Worm (Caenorhabditis elegans) whole organism, L3 larva: ENCODE results near the gene rhy-1.
A peak's percentile ranks its signal among the peaks of the same experiment; 100 is the strongest.

Experiments used
- ZK546.5 ChIP-seq: sonication (generic microtip); optimal IDR thresholded peaks from 2 replicates; lab custom pipeline; 2017; ENCODE audit warnings: missing biosample characterization, missing genetic modification characterization
- aly-2 ChIP-seq: fragments of 150-350 bp; optimal IDR thresholded peaks from 2 replicates; lab custom pipeline; 2014; ENCODE audit warnings: missing biosample characterization, missing genetic modification characterization
- ama-1 ChIP-seq: fragments of 150-350 bp; optimal IDR thresholded peaks from 2 replicates; lab custom pipeline; 2018
- ceh-16 ChIP-seq: sonication (generic microtip); optimal IDR thresholded peaks from 2 replicates; lab custom pipeline; 2017; ENCODE audit warnings: missing biosample characterization, missing genetic modification characterization
- ceh-28 ChIP-seq: fragments of 150-350 bp; optimal IDR thresholded peaks from 2 replicates; lab custom pipeline; 2014; ENCODE audit warnings: missing biosample characterization, missing genetic modification reagents, missing genetic modification characterization
- ceh-9 ChIP-seq: sonication (generic microtip); optimal IDR thresholded peaks from 2 replicates; lab custom pipeline; 2018; ENCODE audit warnings: missing biosample characterization, missing genetic modification characterization
- daf-12 ChIP-seq: fragments of 150-350 bp; optimal IDR thresholded peaks from 2 replicates; lab custom pipeline; 2014; ENCODE audit warnings: missing biosample characterization, missing genetic modification reagents, missing genetic modification characterization
- elt-1 ChIP-seq: fragments of 150-350 bp; optimal IDR thresholded peaks from 2 replicates; lab custom pipeline; 2014; ENCODE audit warnings: missing biosample characterization, missing genetic modification characterization
- elt-2 ChIP-seq: sonication (generic microtip); optimal IDR thresholded peaks from 2 replicates; lab custom pipeline; 2016; ENCODE audit warnings: missing genetic modification reagents, mild to moderate bottlenecking, missing genetic modification characterization, missing compliant biosample characterization
- eor-1 ChIP-seq, 2 experiments: fragments of 150-350 bp; optimal IDR thresholded peaks; 2 replicates each; lab custom pipeline; 2014 to 2018; ENCODE audit warnings: missing biosample characterization in 2 of 2, missing genetic modification characterization in 2 of 2
- fkh-2 ChIP-seq: fragments of 150-350 bp; optimal IDR thresholded peaks from 2 replicates; lab custom pipeline; 2014; ENCODE audit warnings: missing biosample characterization, missing genetic modification reagents, missing genetic modification characterization
- fos-1 ChIP-seq: fragments of 150-350 bp; optimal IDR thresholded peaks from 2 replicates; lab custom pipeline; 2014; ENCODE audit warnings: missing biosample characterization, missing genetic modification characterization
- lin-15B ChIP-seq: fragments of 150-350 bp; optimal IDR thresholded peaks from 2 replicates; lab custom pipeline; 2014; ENCODE audit warnings: missing biosample characterization, missing genetic modification characterization
- lin-39 ChIP-seq: fragments of 150-350 bp; optimal IDR thresholded peaks from 2 replicates; lab custom pipeline; 2018; ENCODE audit warnings: missing biosample characterization, missing genetic modification reagents, missing genetic modification characterization
- lsy-12 ChIP-seq: sonication (generic microtip); optimal IDR thresholded peaks from 2 replicates; lab custom pipeline; 2016; ENCODE audit warnings: mild to moderate bottlenecking, missing genetic modification characterization, missing compliant biosample characterization
- mdl-1 ChIP-seq: fragments of 150-350 bp; optimal IDR thresholded peaks from 2 replicates; lab custom pipeline; 2014; ENCODE audit warnings: missing biosample characterization, missing genetic modification characterization
- mml-1 ChIP-seq: fragments of 150-350 bp; sonication (generic microtip); optimal IDR thresholded peaks from 3 replicates; lab custom pipeline; 2014; ENCODE audit warnings: missing biosample characterization, missing genetic modification characterization
- nfya-1 ChIP-seq: sonication (generic microtip); optimal IDR thresholded peaks from 2 replicates; lab custom pipeline; 2017; ENCODE audit warnings: missing genetic modification characterization, mild to moderate bottlenecking, missing compliant biosample characterization, antibody characterized with exemption, moderate library complexity; ENCODE audit not compliant: insufficient read depth
- nhr-12 ChIP-seq: fragments of 150-350 bp; optimal IDR thresholded peaks from 2 replicates; lab custom pipeline; 2014; ENCODE audit warnings: missing biosample characterization, missing genetic modification characterization
- nhr-23 ChIP-seq: fragments of 150-350 bp; optimal IDR thresholded peaks from 2 replicates; lab custom pipeline; 2014; ENCODE audit warnings: missing biosample characterization, missing genetic modification reagents, missing genetic modification characterization
- nhr-25 ChIP-seq: sonication (generic microtip); optimal IDR thresholded peaks from 2 replicates; lab custom pipeline; 2017; ENCODE audit warnings: missing biosample characterization, missing genetic modification characterization
- nhr-28 ChIP-seq: fragments of 150-350 bp; optimal IDR thresholded peaks from 2 replicates; lab custom pipeline; 2014; ENCODE audit warnings: missing biosample characterization, missing genetic modification characterization
- nhr-43 ChIP-seq: sonication (generic microtip); optimal IDR thresholded peaks from 2 replicates; lab custom pipeline; 2016; ENCODE audit warnings: mild to moderate bottlenecking, missing genetic modification characterization, missing compliant biosample characterization; ENCODE audit not compliant: poor library complexity, severe bottlenecking
- nhr-67 ChIP-seq: fragments of 150-350 bp; optimal IDR thresholded peaks from 2 replicates; lab custom pipeline; 2014; ENCODE audit warnings: missing biosample characterization, missing genetic modification characterization
- nhr-76 ChIP-seq: fragments of 150-350 bp; sonication (generic microtip); optimal IDR thresholded peaks from 5 replicates; lab custom pipeline; 2014; ENCODE audit warnings: missing biosample characterization, missing genetic modification characterization
- nhr-77 ChIP-seq: fragments of 150-350 bp; optimal IDR thresholded peaks from 2 replicates; lab custom pipeline; 2014; ENCODE audit warnings: missing biosample characterization, missing genetic modification characterization
- pha-4 ChIP-seq: fragments of 150-350 bp; optimal IDR thresholded peaks from 2 replicates; lab custom pipeline; 2014; ENCODE audit warnings: missing biosample characterization, missing genetic modification reagents, missing genetic modification characterization
- pqm-1 ChIP-seq: fragments of 150-350 bp; optimal IDR thresholded peaks from 2 replicates; lab custom pipeline; 2017; ENCODE audit warnings: missing biosample characterization, missing genetic modification characterization, inconsistent platforms
- sea-2 ChIP-seq: fragments of 150-350 bp; sonication (generic microtip); optimal IDR thresholded peaks from 4 replicates; lab custom pipeline; 2014; ENCODE audit warnings: missing biosample characterization, missing genetic modification reagents, missing genetic modification characterization
- unc-39 ChIP-seq: sonication (generic microtip); optimal IDR thresholded peaks from 4 replicates; lab custom pipeline; 2017; ENCODE audit warnings: missing biosample characterization, missing genetic modification characterization
- unc-62 ChIP-seq: fragments of 150-350 bp; sonication (generic microtip); optimal IDR thresholded peaks from 4 replicates; lab custom pipeline; 2014; ENCODE audit warnings: missing biosample characterization, missing genetic modification reagents, missing genetic modification characterization
- ztf-11 ChIP-seq: fragments of 150-350 bp; optimal IDR thresholded peaks from 2 replicates; lab custom pipeline; 2014; ENCODE audit warnings: missing biosample characterization, missing genetic modification characterization

rhy-1 gene

ce11 chrII:9132338-9132737 lies 28.8 kb upstream of the rhy-1 start:
- TF ChIP-seq lsy-12 (tag; lab: Kevin White, UChicago) (peak; percentile 62), ceh-28 (peak; percentile 14), fos-1 (no peak), nhr-43 (tag; lab: Kevin White, UChicago) (peak; percentile 12)
- TF ChIP-seq, all 47 proteins: peak for 3

- TF ChIP-seq mdl-1 (tag; lab: Kevin White, UChicago) (no peak), unc-39 (tag; lab: Kevin White, UChicago) (no peak)
These were observed 25.3 kb upstream of the rhy-1 start, which contains the start of gene nlp-78 for ce11 chrII:9135878-9136277. Gene nlp-78 (plus strand): TSS chrII:9136178.

ce11 chrII:9137803-9138202 lies 23.4 kb upstream of the rhy-1 start, which contains the start of gene C16D2.3:
Gene C16D2.3 (plus strand): TSS chrII:9138103.
- TF ChIP-seq lin-15B (tag; lab: Kevin White, UChicago) (no peak), ztf-11 (no peak), elt-2 (tag; lab: Kevin White, UChicago) (no peak)

- TF ChIP-seq eor-1 (tag; optimal IDR thresholded peaks at IDR 0.05; lab: Kevin White, UChicago) (no peak), mml-1 (tag; lab: Kevin White, UChicago) (no peak), ztf-11 (no peak), nhr-77 (tag; lab: Kevin White, UChicago) (no peak), nhr-43 (tag; lab: Kevin White, UChicago) (no peak), unc-62 (GFP tag; lab: Kevin White, UChicago) (no peak), ceh-16 (no peak), lsy-12 (tag; lab: Kevin White, UChicago) (no peak), nfya-1 (tag; lab: Kevin White, UChicago) (no peak), sea-2 (GFP tag; lab: Kevin White, UChicago) (no peak), pha-4 (tag; lab: Kevin White, UChicago) (no peak), nhr-25 (tag; lab: Kevin White, UChicago) (no peak)
These were observed 21.9 kb upstream of the rhy-1 start, which contains the start of gene Y9C2UA.1 for ce11 chrII:9139172-9139700. Gene Y9C2UA.1 (plus strand): TSS chrII:9139650.

ce11 chrII:9141110-9141509 lies 20.1 kb upstream of the rhy-1 start:
- TF ChIP-seq aly-2 (tag; lab: Kevin White, UChicago) (no peak), unc-39 (tag; lab: Kevin White, UChicago) (no peak), nhr-23 (tag; lab: Kevin White, UChicago) (no peak), fkh-2 (tag; lab: Kevin White, UChicago) (no peak), ama-1 (lab: Kevin White, UChicago) (no peak), elt-1 (tag; lab: Kevin White, UChicago) (no peak), nhr-67 (tag; lab: Kevin White, UChicago) (no peak), nhr-76 (tag; lab: Kevin White, UChicago) (no peak), lin-39 (tag; lab: Kevin White, UChicago) (no peak), pqm-1 (no peak), mml-1 (tag; lab: Kevin White, UChicago) (no peak), ceh-28 (no peak), mdl-1 (tag; lab: Kevin White, UChicago) (no peak), nhr-28 (no peak), ceh-9 (tag; lab: Kevin White, UChicago) (no peak)

- TF ChIP-seq nhr-25 (tag; lab: Kevin White, UChicago) = no peak
These were observed 17.4 kb upstream of the rhy-1 start for ce11 chrII:9143795-9144194.

ce11 chrII:9144366-9144765 lies 16.8 kb upstream of the rhy-1 start:
- TF ChIP-seq ama-1 (lab: Kevin White, UChicago) = no peak
- TF ChIP-seq ceh-16 = no peak
- TF ChIP-seq ztf-11 = no peak
- TF ChIP-seq daf-12 (tag; lab: Kevin White, UChicago) = no peak
- no peak for TF ChIP-seq ZK546.5 (tag; lab: Kevin White, UChicago)
- TF ChIP-seq nhr-12 (tag; lab: Kevin White, UChicago) = no peak
